Worm (Caenorhabditis elegans) whole organism, L3 larva: ENCODE measurements around the gene ZK792.7.

ENCODE experiments used
- elt-2 ChIP-seq: sonication (generic microtip); optimal IDR thresholded peaks from 2 replicates; lab custom pipeline; 2016; ENCODE audit warnings: missing genetic modification reagents, mild to moderate bottlenecking, missing genetic modification characterization, missing compliant biosample characterization
- nhr-25 ChIP-seq: sonication (generic microtip); optimal IDR thresholded peaks from 2 replicates; lab custom pipeline; 2017; ENCODE audit warnings: missing biosample characterization, missing genetic modification characterization
- nhr-67 ChIP-seq: fragments of 150-350 bp; optimal IDR thresholded peaks from 2 replicates; lab custom pipeline; 2014; ENCODE audit warnings: missing biosample characterization, missing genetic modification characterization
- pqm-1 ChIP-seq: fragments of 150-350 bp; optimal IDR thresholded peaks from 2 replicates; lab custom pipeline; 2017; ENCODE audit warnings: missing biosample characterization, missing genetic modification characterization, inconsistent platforms
- zag-1 ChIP-seq: fragments of 150-350 bp; optimal IDR thresholded peaks from 2 replicates; lab custom pipeline; 2014; ENCODE audit warnings: missing biosample characterization, missing genetic modification characterization

DNA sequence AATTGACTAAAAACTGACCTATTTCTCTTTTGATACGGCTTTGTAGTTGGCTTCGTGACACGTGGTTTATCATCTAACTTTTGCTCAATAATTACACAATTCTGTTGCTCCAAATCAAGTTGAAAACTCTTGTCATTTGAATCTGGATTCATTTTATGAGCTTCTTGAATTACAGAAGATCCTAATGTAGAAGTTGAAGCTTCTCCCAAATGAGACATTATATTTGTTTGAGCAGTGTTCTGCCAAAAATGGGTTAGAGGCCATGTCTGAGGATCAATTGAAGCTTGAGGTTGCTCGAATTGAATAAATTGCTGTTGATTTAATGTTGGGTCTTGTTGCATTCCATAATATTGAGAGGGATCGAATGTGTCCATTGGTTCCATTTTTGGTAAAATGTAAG lies 3.3 kb downstream of the ZK792.7 start:
- TF ChIP-seq pqm-1 (tag; lab: Kevin White, UChicago), result no peak
- no peak for TF ChIP-seq elt-2 (tag; lab: Kevin White, UChicago)
- no peak for TF ChIP-seq nhr-67 (tag; lab: Kevin White, UChicago)
- no peak for TF ChIP-seq nhr-25 (tag; lab: Kevin White, UChicago)
- no peak for TF ChIP-seq zag-1
